Fruit fly (Drosophila melanogaster) whole organism: ENCODE measurements around the gene Cypl.

Source experiments
- CG8478 ChIP-seq: fragments of >200 bp; optimal IDR thresholded peaks from 2 replicates; lab custom pipeline; 2018; ENCODE audit warnings: inconsistent platforms
- Dll ChIP-seq: fragments of >200 bp; optimal IDR thresholded peaks from 2 replicates; lab custom pipeline; 2017
- EcR ChIP-seq, 2 experiments: fragments of >200 bp; optimal IDR thresholded peaks; 2 replicates each; lab custom pipeline; 2017; ENCODE audit warnings: missing biosample characterization in 2 of 2, missing genetic modification characterization in 2 of 2, missing genetic modification reagents in 2 of 2
- pan ChIP-seq: fragments of >200 bp; optimal IDR thresholded peaks from 2 replicates; lab custom pipeline; 2017
- psq ChIP-seq: fragments of >200 bp; optimal IDR thresholded peaks from 2 replicates; lab custom pipeline; 2017
- usp ChIP-seq: fragments of >200 bp; optimal IDR thresholded peaks from 2 replicates; lab custom pipeline; 2017; ENCODE audit warnings: missing biosample characterization, missing genetic modification characterization, mixed read lengths

DNA sequence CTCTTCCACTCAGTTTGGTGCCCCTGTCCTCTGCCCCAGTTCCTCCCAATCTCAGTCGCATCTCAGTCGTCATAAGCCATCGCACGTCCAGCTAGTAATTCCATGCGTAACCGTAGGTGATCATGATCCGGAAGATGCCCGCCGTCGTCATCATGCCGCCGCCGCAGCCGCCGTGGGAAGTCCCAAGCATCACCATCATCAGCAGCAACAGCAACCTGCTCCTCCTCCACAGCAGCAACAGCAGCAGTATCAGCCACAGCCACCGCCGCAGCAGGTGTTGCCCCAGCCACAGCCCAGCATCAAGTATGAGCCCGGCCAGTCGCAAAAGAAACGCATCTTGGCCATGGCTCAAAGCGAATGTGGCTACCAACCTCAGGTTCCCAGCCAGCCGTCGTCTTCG, 30.2 kb upstream of the Cypl start:
- TF ChIP-seq psq (lab: Kevin White, UChicago) (no peak), EcR (GFP tag; optimal IDR thresholded peaks at IDR 0.05; lab: Kevin White, UChicago) (no peak), CG8478 (lab: Kevin White, UChicago) (no peak), usp (no peak), pan (lab: Kevin White, UChicago) (no peak), Dll (lab: Kevin White, UChicago) (no peak)
